Worm (Caenorhabditis elegans) whole organism, L2 larva: ENCODE measurements around the gene hlh-25.

Experiments used
- C34F6.9 ChIP-seq: fragments of 150-350 bp; optimal IDR thresholded peaks from 2 replicates; lab custom pipeline; 2014; ENCODE audit warnings: missing biosample characterization, missing genetic modification characterization
- F13H6.1 ChIP-seq: sonication (generic microtip); optimal IDR thresholded peaks from 2 replicates; lab custom pipeline; 2016; ENCODE audit warnings: missing genetic modification characterization, missing compliant biosample characterization
- R02D3.7 ChIP-seq: fragments of 150-350 bp; optimal IDR thresholded peaks from 2 replicates; lab custom pipeline; 2014; ENCODE audit warnings: missing biosample characterization, missing genetic modification characterization
- ZK546.5 ChIP-seq: sonication (generic microtip); optimal IDR thresholded peaks from 2 replicates; lab custom pipeline; 2017; ENCODE audit warnings: missing biosample characterization, missing genetic modification characterization
- aly-2 ChIP-seq: fragments of 150-350 bp; optimal IDR thresholded peaks from 2 replicates; lab custom pipeline; 2014; ENCODE audit warnings: missing biosample characterization, missing genetic modification characterization
- ama-1 ChIP-seq: fragments of 150-350 bp; optimal IDR thresholded peaks from 2 replicates; lab custom pipeline; 2018; ENCODE audit warnings: inconsistent platforms
- ceh-16 ChIP-seq: fragments of 150-350 bp; optimal IDR thresholded peaks from 2 replicates; lab custom pipeline; 2014; ENCODE audit warnings: missing biosample characterization, missing genetic modification characterization
- ceh-82 ChIP-seq: fragments of 150-350 bp; optimal IDR thresholded peaks from 2 replicates; lab custom pipeline; 2014; ENCODE audit warnings: missing biosample characterization, missing genetic modification characterization
- crh-2 ChIP-seq: sonication (generic microtip); optimal IDR thresholded peaks from 2 replicates; lab custom pipeline; 2017; ENCODE audit warnings: missing biosample characterization, missing genetic modification characterization
- dmd-4 ChIP-seq: sonication (generic microtip); optimal IDR thresholded peaks from 2 replicates; lab custom pipeline; 2017; ENCODE audit warnings: missing biosample characterization, missing genetic modification characterization
- egl-27 ChIP-seq: sonication (generic microtip); optimal IDR thresholded peaks from 3 replicates; lab custom pipeline; 2017; ENCODE audit warnings: missing biosample characterization, missing genetic modification reagents, missing genetic modification characterization
- elt-3 ChIP-seq: sonication (generic microtip); optimal IDR thresholded peaks from 2 replicates; lab custom pipeline; 2017; ENCODE audit warnings: missing biosample characterization, missing genetic modification characterization
- fos-1 ChIP-seq: fragments of 150-350 bp; optimal IDR thresholded peaks from 2 replicates; lab custom pipeline; 2014; ENCODE audit warnings: missing biosample characterization, missing genetic modification characterization
- gmeb-1 ChIP-seq: fragments of 150-350 bp; optimal IDR thresholded peaks from 2 replicates; lab custom pipeline; 2014; ENCODE audit warnings: missing biosample characterization, missing genetic modification characterization
- lin-11 ChIP-seq: fragments of 150-350 bp; sonication (generic microtip); optimal IDR thresholded peaks from 2 replicates; lab custom pipeline; 2014; ENCODE audit warnings: missing biosample characterization, missing genetic modification characterization, inconsistent platforms, mixed read lengths
- lin-13 ChIP-seq: fragments of 150-350 bp; optimal IDR thresholded peaks from 2 replicates; lab custom pipeline; 2014; ENCODE audit warnings: missing biosample characterization, missing genetic modification reagents, missing genetic modification characterization
- lsy-2 ChIP-seq, 2 experiments: fragments of 150-350 bp in 1 of 2; sonication (generic microtip) in 1 of 2; optimal IDR thresholded peaks; 2 replicates each; lab custom pipeline; 2014 to 2017; ENCODE audit warnings: missing biosample characterization in 2 of 2, missing genetic modification characterization in 2 of 2
- mab-5 ChIP-seq: fragments of 150-350 bp; optimal IDR thresholded peaks from 2 replicates; lab custom pipeline; 2014; ENCODE audit warnings: missing biosample characterization, missing genetic modification characterization
- mbf-1 ChIP-seq: sonication (generic microtip); optimal IDR thresholded peaks from 2 replicates; lab custom pipeline; 2017; ENCODE audit warnings: missing biosample characterization, missing genetic modification characterization
- mdl-1 ChIP-seq, 2 experiments: fragments of 150-350 bp in 1 of 2; sonication (generic microtip) in 1 of 2; optimal IDR thresholded peaks; 2 replicates each; lab custom pipeline; 2017; ENCODE audit warnings: missing biosample characterization in 2 of 2, missing genetic modification characterization in 2 of 2
- nhr-237 ChIP-seq: fragments of 150-350 bp; optimal IDR thresholded peaks from 2 replicates; lab custom pipeline; 2014; ENCODE audit warnings: missing biosample characterization, missing genetic modification characterization
- nhr-25 ChIP-seq: fragments of 150-350 bp; sonication (generic microtip); optimal IDR thresholded peaks from 3 replicates; lab custom pipeline; 2014; ENCODE audit warnings: missing biosample characterization, missing genetic modification characterization
- nhr-77 ChIP-seq: fragments of 150-350 bp; optimal IDR thresholded peaks from 2 replicates; lab custom pipeline; 2014; ENCODE audit warnings: missing biosample characterization, missing genetic modification characterization
- sem-4 ChIP-seq: fragments of 150-350 bp; optimal IDR thresholded peaks from 2 replicates; lab custom pipeline; 2014; ENCODE audit warnings: missing biosample characterization, missing genetic modification reagents, missing genetic modification characterization
- skn-1 ChIP-seq: sonication (generic microtip); optimal IDR thresholded peaks from 2 replicates; lab custom pipeline; 2017; ENCODE audit warnings: missing biosample characterization, missing genetic modification characterization
- sma-9 ChIP-seq, 2 experiments: fragments of 150-350 bp in 1 of 2; sonication (generic microtip) in 1 of 2; optimal IDR thresholded peaks; 2 replicates each; lab custom pipeline; 2014 to 2016; ENCODE audit warnings: missing genetic modification characterization in 2 of 2, mild to moderate bottlenecking in 1 of 2, missing biosample characterization in 1 of 2, missing compliant biosample characterization in 1 of 2, missing genetic modification reagents in 1 of 2, moderate library complexity in 1 of 2
- snpc-4 ChIP-seq: fragments of 150-350 bp; optimal IDR thresholded peaks from 2 replicates; lab custom pipeline; 2014; ENCODE audit warnings: missing biosample characterization, missing genetic modification characterization
- unc-55 ChIP-seq: fragments of 150-350 bp; sonication (generic microtip); optimal IDR thresholded peaks from 3 replicates; lab custom pipeline; 2014; ENCODE audit warnings: missing biosample characterization, missing genetic modification reagents, missing genetic modification characterization
- unc-62 ChIP-seq: fragments of 150-350 bp; optimal IDR thresholded peaks from 2 replicates; lab custom pipeline; 2014; ENCODE audit warnings: missing biosample characterization, missing genetic modification reagents, missing genetic modification characterization
- zag-1 ChIP-seq: fragments of 150-350 bp; optimal IDR thresholded peaks from 2 replicates; lab custom pipeline; 2014; ENCODE audit warnings: missing biosample characterization, missing genetic modification characterization
- ztf-11 ChIP-seq: sonication (generic microtip); optimal IDR thresholded peaks from 2 replicates; lab custom pipeline; 2017; ENCODE audit warnings: missing biosample characterization, missing genetic modification characterization
- ztf-4 ChIP-seq: fragments of 150-350 bp; optimal IDR thresholded peaks from 2 replicates; lab custom pipeline; 2014; ENCODE audit warnings: missing biosample characterization, missing genetic modification characterization

hlh-25 gene

DNA sequence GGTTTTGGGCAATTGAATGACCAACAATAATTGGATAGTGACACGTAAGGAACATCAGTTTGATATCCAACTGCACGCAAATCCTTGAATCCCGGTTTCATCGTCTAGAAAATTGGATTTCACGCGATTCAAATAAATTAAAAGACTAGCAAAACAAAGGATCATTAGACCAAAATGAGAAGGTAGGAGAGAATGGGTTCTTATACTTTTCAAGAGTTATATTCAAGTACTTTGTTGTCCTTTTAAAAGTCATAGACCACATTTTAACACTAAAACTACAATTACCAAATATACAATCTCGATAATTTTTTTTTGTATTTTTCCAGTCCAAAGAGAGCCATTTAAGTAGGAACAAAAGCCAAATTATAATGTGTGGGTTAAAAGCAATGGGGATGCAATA, 47.3 kb downstream of the hlh-25 start, which contains the start of gene T25E4.2:
Gene T25E4.2, minus strand, starts transcription at position 101 of the 400 bp plus-strand sequence.
- no peak for TF ChIP-seq mab-5 (tag; lab: Kevin White, UChicago)
- TF ChIP-seq, all 48 proteins: peak for 0

- no peak for TF ChIP-seq unc-55 (GFP tag; lab: Kevin White, UChicago)
- TF ChIP-seq lin-11 (tag; lab: Kevin White, UChicago): no peak
- TF ChIP-seq zag-1 (tag; lab: Kevin White, UChicago): no peak
- no peak for TF ChIP-seq nhr-25 (tag; lab: Kevin White, UChicago)
- TF ChIP-seq ztf-4 (tag; lab: Kevin White, UChicago): no peak
- TF ChIP-seq ZK546.5: no peak
- TF ChIP-seq ceh-82 (tag; lab: Kevin White, UChicago): no peak
- no peak for TF ChIP-seq snpc-4 (tag; lab: Kevin White, UChicago)
- TF ChIP-seq gmeb-1 (tag; lab: Kevin White, UChicago): peak; percentile 32
- TF ChIP-seq F13H6.1: peak; percentile 52
- no peak for TF ChIP-seq mdl-1 (tag; optimal IDR thresholded peaks at IDR 0.05; lab: Kevin White, UChicago)
- TF ChIP-seq elt-3 (tag; lab: Kevin White, UChicago): no peak
- TF ChIP-seq sma-9 (GFP tag; optimal IDR thresholded peaks at IDR 0.05; lab: Kevin White, UChicago): peak; percentile 78
- TF ChIP-seq sma-9 (tag; optimal IDR thresholded peaks at IDR 0.05; lab: Kevin White, UChicago): no peak
- peak; percentile 58 for TF ChIP-seq skn-1 (tag; lab: Kevin White, UChicago)
- no peak for TF ChIP-seq unc-62
- peak; percentile 67 for TF ChIP-seq crh-2 (tag; lab: Kevin White, UChicago)
- no peak for TF ChIP-seq mbf-1 (tag; lab: Kevin White, UChicago)
- no peak for TF ChIP-seq nhr-77 (tag; lab: Kevin White, UChicago)
- no peak for TF ChIP-seq lin-13
- TF ChIP-seq sem-4 (tag; lab: Kevin White, UChicago): no peak
- no peak for TF ChIP-seq mab-5 (tag; lab: Kevin White, UChicago)
- TF ChIP-seq aly-2 (tag; lab: Kevin White, UChicago): no peak
- TF ChIP-seq dmd-4 (tag; lab: Kevin White, UChicago): no peak
- TF ChIP-seq lsy-2 (tag; optimal IDR thresholded peaks at IDR 0.05; lab: Kevin White, UChicago): no peak
- TF ChIP-seq ceh-16 (tag; lab: Kevin White, UChicago): no peak
- TF ChIP-seq C34F6.9 (tag; lab: Kevin White, UChicago): no peak
- no peak for TF ChIP-seq egl-27 (tag; lab: Kevin White, UChicago)
- TF ChIP-seq fos-1: peak; percentile 97
- TF ChIP-seq R02D3.7 (tag; lab: Kevin White, UChicago): no peak
- no peak for TF ChIP-seq nhr-237
- no peak for TF ChIP-seq ztf-11 (tag; lab: Kevin White, UChicago)
- no peak for TF ChIP-seq ama-1
Measured at ce11 chrII:5585788-5586187, 50.7 kb downstream of the hlh-25 start, which contains the start of gene lys-8. lys-8 (plus strand) TSS chrII:5586178.
